Fruit fly (Drosophila melanogaster): ENCODE measurements around the gene CG43336.

CG43336 gene

DNA sequence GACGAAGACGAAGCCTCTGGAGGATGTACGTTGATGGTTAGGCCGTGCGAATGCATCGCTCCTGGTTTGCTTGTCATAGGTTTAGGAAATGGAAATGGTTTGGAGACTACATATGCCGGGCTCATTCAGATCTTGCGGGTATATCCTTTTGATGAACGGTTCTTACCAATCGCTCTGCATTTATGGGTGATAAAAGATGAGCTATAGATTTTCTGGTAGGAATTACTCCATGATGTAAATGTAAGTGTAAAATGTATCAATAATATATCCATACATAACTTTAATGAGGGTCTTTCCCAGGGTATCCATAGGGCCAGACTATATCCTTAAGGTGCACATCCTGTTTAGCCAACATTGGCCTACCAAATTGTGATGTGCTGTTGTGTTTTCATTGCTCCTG, 25.3 kb upstream of the CG43336 start (continued):
- TF ChIP-seq phol (tag; optimal IDR thresholded peaks at IDR 0.05) (peak; percentile 33), CG18599 (GFP tag; optimal IDR thresholded peaks at IDR 0.05) (peak; percentile 5), E2f1 (GFP tag; IDR thresholded peaks at IDR 0.05) (no peak), oc (tag; optimal IDR thresholded peaks at IDR 0.05) (no peak), Atf-2 (GFP tag; optimal IDR thresholded peaks at IDR 0.05) (no peak), tin (GFP tag; optimal IDR thresholded peaks at IDR 0.05) (no peak), CG11085 (GFP tag; IDR thresholded peaks at IDR 0.05) (no peak), mld (GFP tag; IDR thresholded peaks at IDR 0.05; ENCODE audit: partially characterized antibody) (no peak), rib (GFP tag; IDR thresholded peaks at IDR 0.05) (no peak), H15 (GFP tag; IDR thresholded peaks at IDR 0.05) (no peak), CG17186 (GFP tag; optimal IDR thresholded peaks at IDR 0.05) (no peak), ara (GFP tag; IDR thresholded peaks at IDR 0.05) (0 out of 2 replicates have a peak, but pooled peaks have one; percentile 41), Xbp1 (GFP tag; optimal IDR thresholded peaks at IDR 0.05) (peak; percentile 22), unc-4 (GFP tag; IDR thresholded peaks at IDR 0.05; ENCODE audit: partially characterized antibody) (no peak), unpg (GFP tag; optimal IDR thresholded peaks at IDR 0.05) (peak; percentile 1), so (GFP tag; IDR thresholded peaks at IDR 0.05) (no peak), pb (GFP tag; optimal IDR thresholded peaks at IDR 0.05) (no peak), Sry-δ (GFP tag; optimal IDR thresholded peaks at IDR 0.05) (no peak), CG32532 (GFP tag; IDR thresholded peaks at IDR 0.05) (no peak), Lim3 (GFP tag; IDR thresholded peaks at IDR 0.05) (no peak), tio (GFP tag; optimal IDR thresholded peaks at IDR 0.05) (no peak), CG1024 (GFP tag; IDR thresholded peaks at IDR 0.05) (no peak), CG2199 (GFP tag; IDR thresholded peaks at IDR 0.05) (no peak), CG31224 (GFP tag; IDR thresholded peaks at IDR 0.05) (no peak), Ets65A (GFP tag) (peak; percentile 84), Xrp1 (GFP tag; IDR thresholded peaks at IDR 0.05) (peak; percentile 59), CG18262 (tag; optimal IDR thresholded peaks at IDR 0.05) (peak; percentile 47), her (GFP tag; optimal IDR thresholded peaks at IDR 0.05) (no peak), CG12942 (GFP tag; optimal IDR thresholded peaks at IDR 0.05) (no peak), eve (GFP tag; optimal IDR thresholded peaks at IDR 0.05) (no peak), CG8765 (GFP tag; IDR thresholded peaks at IDR 0.05) (no peak; the same call in 1 of the 2 replicates), CG14667 (GFP tag; IDR thresholded peaks at IDR 0.05) (0 out of 2 replicates have a peak, but pooled peaks have one; percentile 18), CG1603 (tag; optimal IDR thresholded peaks at IDR 0.05) (peak; percentile 60), CTCF (GFP tag; optimal IDR thresholded peaks at IDR 0.05) (no peak), CG31441 (GFP tag; IDR thresholded peaks at IDR 0.05) (peak; percentile 51), dmrt11E (tag; optimal IDR thresholded peaks at IDR 0.05) (peak; percentile 48), CoRest (tag; optimal IDR thresholded peaks at IDR 0.05) (peak; percentile 4), lbe (GFP tag; optimal IDR thresholded peaks at IDR 0.05) (no peak), trem (tag; optimal IDR thresholded peaks at IDR 0.05) (no peak), tap (tag; optimal IDR thresholded peaks at IDR 0.05) (peak; percentile 16), CG4424 (GFP tag; optimal IDR thresholded peaks at IDR 0.05) (no peak), CG16779 (GFP tag; IDR thresholded peaks at IDR 0.05) (no peak), D19B (GFP tag; optimal IDR thresholded peaks at IDR 0.05) (peak; percentile 57), CG6854 (GFP tag; optimal IDR thresholded peaks at IDR 0.05) (no peak), luna (GFP tag; optimal IDR thresholded peaks at IDR 0.05) (no peak), CG10959 (GFP tag; IDR thresholded peaks at IDR 0.05) (peak; percentile 21; the same call in 1 of the 2 replicates), Hsf (GFP tag; optimal IDR thresholded peaks at IDR 0.05) (no peak), CG14860 (GFP tag; IDR thresholded peaks at IDR 0.05; ENCODE audit: partially characterized antibody) (no peak), HmgD (GFP tag; optimal IDR thresholded peaks at IDR 0.05) (no peak), pum (GFP tag; optimal IDR thresholded peaks at IDR 0.05) (no peak), crp (GFP tag; optimal IDR thresholded peaks at IDR 0.05) (no peak), Hand (GFP tag; optimal IDR thresholded peaks at IDR 0.05) (no peak), hb (GFP tag; IDR thresholded peaks at IDR 0.05; ENCODE audit: partially characterized antibody) (no peak)
